Fruit fly (Drosophila melanogaster) whole organism: Measurements from ENCODE around the gene CG7512.

ENCODE experiments used
- CG8478 ChIP-seq: fragments of >200 bp; optimal IDR thresholded peaks from 2 replicates; lab custom pipeline; 2018; ENCODE audit warnings: inconsistent platforms
- pan ChIP-seq: fragments of >200 bp; optimal IDR thresholded peaks from 2 replicates; lab custom pipeline; 2017
- psq ChIP-seq: fragments of >200 bp; optimal IDR thresholded peaks from 2 replicates; lab custom pipeline; 2017
- usp ChIP-seq: fragments of >200 bp; optimal IDR thresholded peaks from 2 replicates; lab custom pipeline; 2017; ENCODE audit warnings: missing biosample characterization, missing genetic modification characterization, mixed read lengths

DNA sequence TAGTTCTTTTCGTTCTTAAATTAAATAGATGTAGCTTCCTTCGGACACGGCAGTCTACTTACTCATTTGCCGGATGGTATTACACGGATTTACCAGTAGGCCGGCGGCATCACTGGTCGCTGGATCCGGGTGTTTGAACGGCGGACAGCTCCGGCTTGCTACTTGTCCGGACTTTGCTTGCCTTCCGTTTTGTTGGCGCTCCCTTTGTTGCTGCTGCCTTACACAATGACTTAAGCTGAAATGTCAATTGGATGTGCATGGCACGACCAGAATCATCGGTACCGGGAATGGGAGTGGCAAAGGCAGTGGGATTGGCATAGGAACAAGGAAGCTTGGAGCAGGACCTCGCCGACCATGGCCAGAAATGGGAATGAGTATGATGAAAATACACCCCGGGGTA is 33.2 kb upstream of the CG7512 start:
- TF ChIP-seq psq (lab: Kevin White, UChicago) (no peak), CG8478 (lab: Kevin White, UChicago) (no peak), pan (lab: Kevin White, UChicago) (no peak), usp (no peak)
